Fruit fly (Drosophila melanogaster): ENCODE results near the gene CG17298.

- TF ChIP-seq CG12768 (GFP tag; optimal IDR thresholded peaks at IDR 0.05) (no peak), CG33017 (tag; optimal IDR thresholded peaks at IDR 0.05) (no peak), CG7101 (tag; optimal IDR thresholded peaks at IDR 0.05) (no peak), cic (GFP tag; optimal IDR thresholded peaks at IDR 0.05) (no peak), CG1620 (GFP tag; optimal IDR thresholded peaks at IDR 0.05) (no peak), ovo (GFP tag; optimal IDR thresholded peaks at IDR 0.05) (no peak), toe (GFP tag; optimal IDR thresholded peaks at IDR 0.05) (no peak), CG11617 (GFP tag; optimal IDR thresholded peaks at IDR 0.05) (no peak), kay (GFP tag; ENCODE audit: borderline replicate concordance) (peak; percentile 15), Crg-1 (GFP tag; optimal IDR thresholded peaks at IDR 0.05) (no peak), CG14711 (tag; optimal IDR thresholded peaks at IDR 0.05) (no peak), tj (GFP tag; optimal IDR thresholded peaks at IDR 0.05) (no peak), CG5204 (GFP tag; optimal IDR thresholded peaks at IDR 0.05) (no peak), cnc (optimal IDR thresholded peaks at IDR 0.05) (no peak)
These were observed 37.2 kb upstream of the CG17298 start for dm6 chr3R:21245846-21246245.

All from whole organism, adult.